Fruit fly (Drosophila melanogaster): ENCODE measurements around the gene Fuca.
A peak's percentile ranks its signal among the peaks of the same experiment; 100 is the strongest.

Fuca gene

DNA sequence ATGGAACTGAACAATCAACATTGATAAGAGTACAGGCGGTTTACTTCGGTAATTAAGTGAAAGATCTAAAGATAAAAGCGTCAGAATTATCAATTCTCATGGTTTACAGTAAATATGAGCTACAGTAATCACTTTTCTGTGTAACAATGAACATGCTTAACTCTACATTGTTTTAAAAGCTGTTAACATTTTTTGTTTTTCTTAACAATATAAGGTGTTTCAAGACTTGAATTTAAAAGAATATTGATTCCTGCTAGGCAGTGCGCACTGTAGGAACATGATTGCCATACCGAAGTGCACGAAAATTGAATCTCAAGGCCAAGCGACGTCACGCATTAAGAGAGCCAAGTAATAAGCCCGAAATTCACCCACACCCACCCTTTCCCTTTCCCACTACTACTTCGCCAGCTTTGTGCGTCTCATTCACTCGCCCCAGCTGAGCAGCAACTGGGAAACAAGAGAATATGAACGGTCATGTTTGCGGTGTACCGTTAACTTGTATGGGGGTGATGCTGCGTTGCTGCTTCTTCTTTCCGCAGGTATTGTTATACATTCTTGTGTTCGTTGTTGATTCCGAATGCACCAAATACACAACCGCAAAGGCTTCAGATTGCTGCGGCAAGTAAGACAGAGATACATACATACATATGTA lies 31.2 kb downstream of the Fuca start (continued):
- TF ChIP-seq D (optimal IDR thresholded peaks at IDR 0.05): peak; percentile 50
- TF ChIP-seq D (GFP tag; optimal IDR thresholded peaks at IDR 0.05): no peak
- no peak for TF ChIP-seq ewg (GFP tag; optimal IDR thresholded peaks at IDR 0.05)
- TF ChIP-seq lilli (GFP tag; optimal IDR thresholded peaks at IDR 0.05): peak; percentile 56
- peak; percentile 21 for TF ChIP-seq CG12071 (GFP tag; optimal IDR thresholded peaks at IDR 0.05)
- peak; percentile 55 for TF ChIP-seq CG10147 (GFP tag; optimal IDR thresholded peaks at IDR 0.05)
- TF ChIP-seq zen2 (GFP tag; IDR thresholded peaks at IDR 0.05; ENCODE audit: partially characterized antibody): no peak
- no peak for TF ChIP-seq CG6272 (GFP tag; IDR thresholded peaks at IDR 0.05)
- TF ChIP-seq Scr (GFP tag; IDR thresholded peaks at IDR 0.05; ENCODE audit: partially characterized antibody): no peak
- TF ChIP-seq dpn (GFP tag; optimal IDR thresholded peaks at IDR 0.05): peak; percentile 42 to 60
- no peak for TF ChIP-seq CG33557 (GFP tag; optimal IDR thresholded peaks at IDR 0.05)
- peak; percentile 61; the same call in 2 of the 3 replicates for TF ChIP-seq ci (GFP tag; IDR thresholded peaks at IDR 0.05)
- no peak for TF ChIP-seq Hey (tag; optimal IDR thresholded peaks at IDR 0.05)
- TF ChIP-seq Jarid2 (GFP tag; optimal IDR thresholded peaks at IDR 0.05): no peak
- peak; percentile 96 for TF ChIP-seq grau (tag; optimal IDR thresholded peaks at IDR 0.05)
- peak; percentile 67; the same call in 2 of the 3 replicates for TF ChIP-seq zfh1 (GFP tag; IDR thresholded peaks at IDR 0.05)
- peak; percentile 33 for TF ChIP-seq nerfin-1 (tag; optimal IDR thresholded peaks at IDR 0.05)
- no peak for TF ChIP-seq CG42726 (GFP tag; IDR thresholded peaks at IDR 0.05; ENCODE audit: partially characterized antibody)
- TF ChIP-seq CG9727 (GFP tag; optimal IDR thresholded peaks at IDR 0.05): peak; percentile 20
- TF ChIP-seq CG7372 (GFP tag; IDR thresholded peaks at IDR 0.05): peak; percentile 67; the same call in 1 of the 2 replicates
- no peak for TF ChIP-seq CG30431 (GFP tag; optimal IDR thresholded peaks at IDR 0.05)
- TF ChIP-seq CG31388 (GFP tag; optimal IDR thresholded peaks at IDR 0.05): no peak
- TF ChIP-seq Atf6 (GFP tag; IDR thresholded peaks at IDR 0.05): peak; percentile 67
- peak; percentile 70 for TF ChIP-seq lmd (GFP tag; IDR thresholded peaks at IDR 0.05)
- no peak for TF ChIP-seq Sry-β (GFP tag; optimal IDR thresholded peaks at IDR 0.05)
- peak; percentile 42; the same call in 1 of the 3 replicates for TF ChIP-seq CG7357 (GFP tag; IDR thresholded peaks at IDR 0.05)
- TF ChIP-seq CG3163 (GFP tag; optimal IDR thresholded peaks at IDR 0.05): peak; percentile 37
- no peak for TF ChIP-seq CG13287 (GFP tag; IDR thresholded peaks at IDR 0.05; ENCODE audit: partially characterized antibody)
- no peak for TF ChIP-seq CG18764 (GFP tag; optimal IDR thresholded peaks at IDR 0.05)
- TF ChIP-seq crc (GFP tag; optimal IDR thresholded peaks at IDR 0.05): no peak
- TF ChIP-seq chif (GFP tag; optimal IDR thresholded peaks at IDR 0.05): peak; percentile 1 to 53
- TF ChIP-seq en (GFP tag; optimal IDR thresholded peaks at IDR 0.05): peak; percentile 7
- peak; percentile 3 for TF ChIP-seq CG5180 (GFP tag; optimal IDR thresholded peaks at IDR 0.05)
- TF ChIP-seq CG15073 (GFP tag; optimal IDR thresholded peaks at IDR 0.05): peak; percentile 21
- peak; percentile 56; the same call in 2 of the 3 replicates for TF ChIP-seq tgo (GFP tag; IDR thresholded peaks at IDR 0.05)
- peak; percentile 58; the same call in 1 of the 2 replicates for TF ChIP-seq danr (GFP tag; IDR thresholded peaks at IDR 0.05)
- TF ChIP-seq wor (GFP tag; IDR thresholded peaks at IDR 0.05): 0 out of 2 replicates have a peak, but pooled peaks have one; percentile 14
- TF ChIP-seq lov (optimal IDR thresholded peaks at IDR 0.05): no peak
- peak; percentile 50; the same call in 1 of the 3 replicates for TF ChIP-seq lov (GFP tag; IDR thresholded peaks at IDR 0.05)
- no peak for TF ChIP-seq ATbp (GFP tag; optimal IDR thresholded peaks at IDR 0.05)
- TF ChIP-seq Ptx1 (GFP tag; IDR thresholded peaks at IDR 0.05): peak; percentile 72
- TF ChIP-seq Doc2 (GFP tag; IDR thresholded peaks at IDR 0.05): no peak
- peak; percentile 89 for TF ChIP-seq Med (GFP tag)
- peak; percentile 65 for TF ChIP-seq fd3F (GFP tag; optimal IDR thresholded peaks at IDR 0.05)
- TF ChIP-seq CG14965 (GFP tag; optimal IDR thresholded peaks at IDR 0.05; ENCODE audit: borderline replicate concordance): no peak
- no peak for TF ChIP-seq CG2875 (GFP tag; optimal IDR thresholded peaks at IDR 0.05)
- TF ChIP-seq da (GFP tag; optimal IDR thresholded peaks at IDR 0.05): no peak
- TF ChIP-seq stwl (tag; optimal IDR thresholded peaks at IDR 0.05): no peak
- no peak for TF ChIP-seq kay (GFP tag; optimal IDR thresholded peaks at IDR 0.05)
- TF ChIP-seq vvl (GFP tag; IDR thresholded peaks at IDR 0.05): peak; percentile 60
